Fruit fly (Drosophila melanogaster): ENCODE measurements around the gene snRNP-U1-70K.

dm6 chr2L:7013157-7013556 lies 41.6 kb upstream of the snRNP-U1-70K start, which contains the start of gene CG43322:
- no peak for TF ChIP-seq pita (GFP tag; optimal IDR thresholded peaks at IDR 0.05)
- no peak for TF ChIP-seq CHES-1-like (GFP tag; optimal IDR thresholded peaks at IDR 0.05)
- no peak for TF ChIP-seq E2f1 (GFP tag; IDR thresholded peaks at IDR 0.05)
- TF ChIP-seq Blimp-1 (GFP tag; optimal IDR thresholded peaks at IDR 0.05) = no peak
- TF ChIP-seq Antp (GFP tag; optimal IDR thresholded peaks at IDR 0.05) = no peak
- TF ChIP-seq CG6854 (GFP tag; optimal IDR thresholded peaks at IDR 0.05) = no peak
- TF ChIP-seq lilli (GFP tag; optimal IDR thresholded peaks at IDR 0.05) = no peak
- no peak for TF ChIP-seq Sry-β (GFP tag; optimal IDR thresholded peaks at IDR 0.05)
- TF ChIP-seq Ptx1 (GFP tag; IDR thresholded peaks at IDR 0.05) = no peak
- no peak for TF ChIP-seq usp (GFP tag; optimal IDR thresholded peaks at IDR 0.05)
